Fruit fly (Drosophila melanogaster): ENCODE results near the gene pins.

Gene pins

dm6 chr3R:27613814-27614213, 31.2 kb downstream of the pins start (continued):
- TF ChIP-seq dan (GFP tag; IDR thresholded peaks at IDR 0.05) (no peak), CG2116 (GFP tag; optimal IDR thresholded peaks at IDR 0.05) (no peak), CG31365 (tag; optimal IDR thresholded peaks at IDR 0.05) (no peak), Mes4 (GFP tag; optimal IDR thresholded peaks at IDR 0.05) (no peak), CG6272 (GFP tag; IDR thresholded peaks at IDR 0.05) (no peak), CG10431 (GFP tag; optimal IDR thresholded peaks at IDR 0.05) (no peak), Asciz (GFP tag; optimal IDR thresholded peaks at IDR 0.05) (peak; percentile 9), ken (GFP tag; IDR thresholded peaks at IDR 0.05) (no peak), gce (GFP tag; IDR thresholded peaks at IDR 0.05) (no peak), nmo (GFP tag; optimal IDR thresholded peaks at IDR 0.05) (no peak), knrl (GFP tag; IDR thresholded peaks at IDR 0.05; ENCODE audit: partially characterized antibody) (no peak), CG31388 (GFP tag; optimal IDR thresholded peaks at IDR 0.05) (no peak), cad (GFP tag; optimal IDR thresholded peaks at IDR 0.05) (no peak), ap (GFP tag; IDR thresholded peaks at IDR 0.05) (0 out of 2 replicates have a peak, but pooled peaks have one; percentile 32), lmd (GFP tag; IDR thresholded peaks at IDR 0.05) (peak; percentile 32; the same call in 1 of the 2 replicates), Ssrp (tag; optimal IDR thresholded peaks at IDR 0.05) (no peak), Hr78 (GFP tag; optimal IDR thresholded peaks at IDR 0.05) (no peak), nerfin-1 (tag; optimal IDR thresholded peaks at IDR 0.05) (no peak), dmrt99B (tag; optimal IDR thresholded peaks at IDR 0.05) (peak; percentile 47), phol (tag; optimal IDR thresholded peaks at IDR 0.05) (peak; percentile 47), CG4282 (GFP tag; optimal IDR thresholded peaks at IDR 0.05) (no peak), Scr (GFP tag; IDR thresholded peaks at IDR 0.05; ENCODE audit: partially characterized antibody) (no peak), Dbx (GFP tag; IDR thresholded peaks at IDR 0.05) (0 out of 3 replicates have a peak, but pooled peaks have one; percentile 24), CG6254 (GFP tag; optimal IDR thresholded peaks at IDR 0.05) (no peak), Xrp1 (GFP tag; IDR thresholded peaks at IDR 0.05) (peak; percentile 16; the same call in 1 of the 2 replicates), CG5245 (GFP tag; optimal IDR thresholded peaks at IDR 0.05) (no peak), Mrtf (GFP tag; IDR thresholded peaks at IDR 0.05) (no peak)

dm6 chr3R:27616493-27616892, 33.9 kb downstream of the pins start:
- TF ChIP-seq CG11723 (GFP tag; optimal IDR thresholded peaks at IDR 0.05) (no peak), Hey (tag; optimal IDR thresholded peaks at IDR 0.05) (peak; percentile 99), Nf-YA (GFP tag; IDR thresholded peaks at IDR 0.05) (no peak), row (GFP tag; IDR thresholded peaks at IDR 0.05) (0 out of 3 replicates have a peak, but pooled peaks have one; percentile 15), zfh1 (GFP tag; IDR thresholded peaks at IDR 0.05) (0 out of 3 replicates have a peak, but pooled peaks have one; percentile 14), Antp (GFP tag; optimal IDR thresholded peaks at IDR 0.05) (peak; percentile 17), Med (GFP tag) (peak; percentile 31)

- TF ChIP-seq HLH54F (GFP tag; optimal IDR thresholded peaks at IDR 0.05) (no peak), hkb (optimal IDR thresholded peaks at IDR 0.05) (no peak), hkb (GFP tag; IDR thresholded peaks at IDR 0.05) (peak; percentile 29; the same call in 1 of the 2 replicates), ranshi (GFP tag; IDR thresholded peaks at IDR 0.05) (0 out of 2 replicates have a peak, but pooled peaks have one; percentile 36), TFAM (GFP tag; optimal IDR thresholded peaks at IDR 0.05) (no peak), CG30403 (GFP tag; optimal IDR thresholded peaks at IDR 0.05) (no peak), dysf (GFP tag; IDR thresholded peaks at IDR 0.05) (peak; percentile 57), CG18476 (GFP tag; optimal IDR thresholded peaks at IDR 0.05) (no peak), phol (tag; optimal IDR thresholded peaks at IDR 0.05) (peak; percentile 11), lab (GFP tag; optimal IDR thresholded peaks at IDR 0.05) (peak; percentile 58), Dbx (GFP tag; IDR thresholded peaks at IDR 0.05) (0 out of 3 replicates have a peak, but pooled peaks have one; percentile 24), al (GFP tag; IDR thresholded peaks at IDR 0.05) (no peak), bsh (GFP tag; optimal IDR thresholded peaks at IDR 0.05) (peak in 1 of 2 experiments; percentile 24), toy (GFP tag; IDR thresholded peaks at IDR 0.05) (no peak), Hr51 (GFP tag; optimal IDR thresholded peaks at IDR 0.05) (peak in 1 of 2 experiments; percentile 23), B-H1 (GFP tag; IDR thresholded peaks at IDR 0.05) (peak; percentile 27; the same call in 2 of the 3 replicates), Sox102F (GFP tag; optimal IDR thresholded peaks at IDR 0.05) (peak; percentile 31), CG7271 (tag; optimal IDR thresholded peaks at IDR 0.05) (no peak)
Measured at dm6 chr3R:27621861-27622260, 39.2 kb downstream of the pins start.

Data from whole organism, embryonic.